Fruit fly (Drosophila melanogaster): ENCODE measurements around the gene CG13044.
A peak's percentile ranks its signal among the peaks of the same experiment; 100 is the strongest.

CG13044 gene

DNA sequence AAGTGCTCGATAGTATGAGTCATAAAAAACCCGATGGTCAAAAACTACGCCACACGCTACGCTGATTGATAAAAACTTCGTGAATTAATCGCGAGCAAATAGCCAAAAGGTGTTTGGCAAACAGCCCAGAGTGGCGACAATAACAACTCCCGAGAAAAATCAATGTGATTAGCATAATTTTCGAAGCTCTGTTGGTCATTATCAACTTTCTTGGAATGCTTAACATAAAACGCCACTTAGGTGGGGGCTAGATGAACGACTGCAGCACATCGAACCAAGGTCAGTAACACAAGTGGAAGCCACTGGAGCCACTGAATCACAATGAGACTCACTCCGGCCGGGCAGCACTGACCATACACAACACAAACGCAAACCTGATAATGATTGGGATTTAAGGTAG lies 34.8 kb upstream of the CG13044 start:
- no peak for TF ChIP-seq Ets96B (tag; optimal IDR thresholded peaks at IDR 0.05)
- no peak for TF ChIP-seq fd85E (GFP tag; optimal IDR thresholded peaks at IDR 0.05)
- TF ChIP-seq Smox (GFP tag; optimal IDR thresholded peaks at IDR 0.05) = no peak
- no peak for TF ChIP-seq Hr38 (GFP tag; optimal IDR thresholded peaks at IDR 0.05)

dm6 chr3L:16334876-16335275 lies 31.9 kb upstream of the CG13044 start:
- TF ChIP-seq Eip78C (GFP tag) (peak; percentile 41), eg (GFP tag; IDR thresholded peaks at IDR 0.05) (0 out of 3 replicates have a peak, but pooled peaks have one; percentile 32), CG1621 (tag; optimal IDR thresholded peaks at IDR 0.05) (no peak)

DNA sequence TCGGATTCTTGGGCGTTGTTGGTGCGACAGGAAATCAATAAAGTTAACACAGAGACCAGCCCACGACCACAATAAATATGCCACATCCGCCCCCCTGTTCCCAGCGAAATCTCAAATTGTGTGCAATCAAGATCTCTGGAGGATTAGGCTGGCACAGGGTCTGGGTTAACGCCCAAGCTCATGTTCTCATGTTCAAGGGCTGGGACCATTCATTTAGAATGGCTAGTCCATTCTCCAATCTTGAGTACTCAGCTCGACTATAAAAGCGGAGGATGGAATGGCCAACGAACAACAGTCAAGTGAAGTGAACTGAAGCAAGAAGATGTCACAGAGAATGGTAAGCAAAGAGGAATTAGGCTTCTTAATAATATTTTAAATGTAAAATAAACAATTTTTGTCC lies 30.0 kb upstream of the CG13044 start, which contains the start of gene CG13056:
Gene CG13056 (plus strand): TSS at position 301 of the 400 bp plus-strand sequence.
- no peak for TF ChIP-seq CG8319 (GFP tag; optimal IDR thresholded peaks at IDR 0.05)
- TF ChIP-seq lz (GFP tag; optimal IDR thresholded peaks at IDR 0.05) = no peak
- no peak for TF ChIP-seq Blimp-1 (GFP tag; optimal IDR thresholded peaks at IDR 0.05)
- no peak for TF ChIP-seq Hr38 (GFP tag; optimal IDR thresholded peaks at IDR 0.05)
- TF ChIP-seq CG15336 (GFP tag; IDR thresholded peaks at IDR 0.05) = no peak
- TF ChIP-seq CG11294 (GFP tag; IDR thresholded peaks at IDR 0.05) = no peak
- no peak for TF ChIP-seq dac (GFP tag; optimal IDR thresholded peaks at IDR 0.05)
- TF ChIP-seq ss (GFP tag; optimal IDR thresholded peaks at IDR 0.05) = no peak

DNA sequence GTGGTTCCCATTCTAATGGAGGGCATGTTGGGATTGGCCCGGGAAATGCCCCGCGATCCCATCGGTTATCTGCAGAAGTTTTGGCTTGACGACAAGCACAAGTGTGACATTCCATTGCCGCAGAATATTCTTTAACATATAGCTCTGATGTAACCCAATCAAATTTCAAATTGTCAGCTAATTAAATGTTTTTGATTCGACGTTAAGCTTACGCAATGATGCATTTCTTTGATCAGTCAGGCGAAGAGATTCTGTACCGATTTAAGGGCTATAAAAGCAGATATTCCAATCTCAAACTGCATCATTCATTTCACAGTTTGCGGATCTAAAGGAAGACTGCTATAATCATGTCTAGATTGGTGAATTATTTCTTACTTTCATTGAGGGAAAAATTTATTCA lies 28.7 kb upstream of the CG13044 start, which contains the start of gene retinin:
Gene retinin (plus strand): TSS at position 301 of the 400 bp plus-strand sequence.
- TF ChIP-seq Sox15 (GFP tag; optimal IDR thresholded peaks at IDR 0.05) (no peak), Hr38 (GFP tag; optimal IDR thresholded peaks at IDR 0.05) (no peak), CG10631 (GFP tag; optimal IDR thresholded peaks at IDR 0.05) (no peak), CG10669 (GFP tag; optimal IDR thresholded peaks at IDR 0.05) (no peak), OdsH (GFP tag; optimal IDR thresholded peaks at IDR 0.05) (no peak), CG6792 (GFP tag; optimal IDR thresholded peaks at IDR 0.05) (no peak), fd59A (GFP tag; optimal IDR thresholded peaks at IDR 0.05) (no peak), cyc (GFP tag; optimal IDR thresholded peaks at IDR 0.05) (no peak), Gug (GFP tag; IDR thresholded peaks at IDR 0.05) (no peak), CG16779 (tag; optimal IDR thresholded peaks at IDR 0.05) (no peak), acj6 (GFP tag; optimal IDR thresholded peaks at IDR 0.05) (no peak)

DNA sequence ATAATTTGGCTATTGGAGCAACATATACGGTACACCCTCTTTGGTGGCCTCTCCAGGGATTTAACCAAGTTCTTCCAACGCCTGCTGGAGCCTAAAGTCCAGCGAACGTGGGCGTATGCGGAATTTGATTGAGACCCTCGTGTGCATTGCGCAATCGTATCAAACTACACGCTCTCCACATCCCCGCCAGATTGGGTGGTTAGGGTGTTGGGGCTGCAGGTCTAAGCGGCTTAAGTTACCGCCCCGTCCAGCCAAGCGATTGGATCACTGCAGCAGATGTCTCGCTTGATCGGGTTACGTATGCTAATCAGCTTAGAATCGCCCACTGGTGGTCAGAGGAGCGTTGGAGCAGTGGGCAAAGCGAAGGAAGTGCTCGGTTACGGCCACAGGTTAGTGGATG lies 27.8 kb upstream of the CG13044 start, which contains the start of gene CG33060:
Gene CG33060 (plus strand): TSS at position 301 of the 400 bp plus-strand sequence.
- TF ChIP-seq eg (GFP tag; IDR thresholded peaks at IDR 0.05) = no peak
- no peak for TF ChIP-seq CG9139 (GFP tag; optimal IDR thresholded peaks at IDR 0.05)
- TF ChIP-seq CG6792 (GFP tag; optimal IDR thresholded peaks at IDR 0.05) = no peak
- TF ChIP-seq CG6276 (GFP tag; optimal IDR thresholded peaks at IDR 0.05) = no peak
- TF ChIP-seq Gug (GFP tag; IDR thresholded peaks at IDR 0.05) = no peak
- no peak for TF ChIP-seq CG8319 (GFP tag; optimal IDR thresholded peaks at IDR 0.05)

DNA sequence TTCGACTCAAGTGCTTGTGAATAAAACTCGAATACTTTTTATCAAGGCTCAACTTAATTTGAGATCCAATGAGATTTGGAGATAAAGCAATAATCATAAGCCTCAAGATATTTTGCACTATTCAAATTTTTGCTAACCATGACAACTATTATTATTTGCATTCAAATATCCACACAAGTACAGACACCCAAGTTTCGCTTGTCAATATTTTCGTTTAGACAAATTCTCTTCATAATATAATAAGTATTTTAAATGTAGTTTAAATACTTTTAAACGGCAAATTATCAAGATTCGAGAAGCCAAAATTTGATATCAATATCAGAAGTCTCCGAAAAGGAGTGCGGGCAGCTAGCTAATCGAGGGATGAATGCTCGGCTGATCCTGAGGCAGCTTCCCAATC lies 26.5 kb upstream of the CG13044 start, which contains the start of gene CG33061:
Gene CG33061 (plus strand): TSS at position 301 of the 400 bp plus-strand sequence.
- TF ChIP-seq CG32006 (GFP tag; optimal IDR thresholded peaks at IDR 0.05) = no peak
- no peak for TF ChIP-seq fkh (GFP tag; optimal IDR thresholded peaks at IDR 0.05)
- TF ChIP-seq CG6792 (GFP tag; optimal IDR thresholded peaks at IDR 0.05) = no peak
- TF ChIP-seq CG1621 (tag; optimal IDR thresholded peaks at IDR 0.05) = no peak
- no peak for TF ChIP-seq CG8119 (GFP tag; IDR thresholded peaks at IDR 0.05)
- no peak for TF ChIP-seq CG15336 (GFP tag; IDR thresholded peaks at IDR 0.05)
- TF ChIP-seq CG4318 (GFP tag; optimal IDR thresholded peaks at IDR 0.05) = no peak
- no peak for TF ChIP-seq CG16779 (tag; optimal IDR thresholded peaks at IDR 0.05)
- TF ChIP-seq Blimp-1 (GFP tag; optimal IDR thresholded peaks at IDR 0.05) = no peak
- TF ChIP-seq OdsH (GFP tag; optimal IDR thresholded peaks at IDR 0.05) = no peak
- TF ChIP-seq Hr38 (GFP tag; optimal IDR thresholded peaks at IDR 0.05) = no peak

Data from whole organism, prepupa.